Fruit fly (Drosophila melanogaster) whole organism, embryonic: Measurements from ENCODE around the gene Vha16-2.

Experiments used
- Adf1 ChIP-seq: fragments of 200-800 bp; sonication (Bioruptor generic); IDR thresholded peaks from 2 replicates; pipeline ENCODE4 v1.3.6; 2022; ENCODE audit warnings: missing biosample characterization, missing genetic modification characterization
- Asciz ChIP-seq: fragments of 200-800 bp; sonication (Bioruptor generic); optimal IDR thresholded peaks from 2 replicates; lab custom pipeline; 2017; ENCODE audit warnings: missing biosample characterization, mild to moderate bottlenecking, missing genetic modification characterization, missing genetic modification reagents
- Atf6 ChIP-seq: fragments of 200-800 bp; sonication (Bioruptor generic); IDR thresholded peaks from 2 replicates; pipeline ENCODE4 v1.3.6; 2022; ENCODE audit warnings: missing biosample characterization, missing genetic modification characterization
- C15 ChIP-seq: fragments of 200-800 bp; sonication (Bioruptor generic); IDR thresholded peaks from 3 replicates; pipeline ENCODE4 v1.3.6; 2022; ENCODE audit warnings: missing biosample characterization, missing genetic modification characterization
- CG1024 ChIP-seq: fragments of 200-800 bp; sonication (Bioruptor generic); IDR thresholded peaks from 2 replicates; pipeline ENCODE4 v1.3.6; 2022; ENCODE audit warnings: missing biosample characterization, missing genetic modification characterization
- CG10543 ChIP-seq: fragments of 200-800 bp; sonication (Bioruptor generic); optimal IDR thresholded peaks from 3 replicates; lab custom pipeline; 2017; ENCODE audit warnings: missing biosample characterization, mild to moderate bottlenecking, missing genetic modification characterization, moderate library complexity
- CG10979 ChIP-seq: fragments of 200-800 bp; sonication (Bioruptor generic); optimal IDR thresholded peaks from 2 replicates; lab custom pipeline; 2018; ENCODE audit warnings: missing biosample characterization, mild to moderate bottlenecking, missing genetic modification characterization, moderate library complexity
- CG12155 ChIP-seq: fragments of 200-800 bp; sonication (Bioruptor generic); optimal IDR thresholded peaks from 3 replicates; lab custom pipeline; 2016; ENCODE audit warnings: missing biosample characterization, missing genetic modification characterization
- CG13123 ChIP-seq: fragments of 200-800 bp; sonication (Bioruptor generic); optimal IDR thresholded peaks from 2 replicates; lab custom pipeline; 2016; ENCODE audit warnings: missing biosample characterization, missing genetic modification characterization
- CG13296 ChIP-seq: fragments of 200-800 bp; sonication (Bioruptor generic); optimal IDR thresholded peaks from 3 replicates; lab custom pipeline; 2018; ENCODE audit warnings: missing biosample characterization, mild to moderate bottlenecking, missing genetic modification characterization
- CG13424 ChIP-seq: fragments of 200-800 bp; sonication (Bioruptor generic); optimal IDR thresholded peaks from 2 replicates; lab custom pipeline; 2019; ENCODE audit warnings: missing biosample characterization, mild to moderate bottlenecking, missing genetic modification characterization, moderate library complexity
- CG16863 ChIP-seq: fragments of 200-800 bp; sonication (Bioruptor generic); optimal IDR thresholded peaks from 3 replicates; lab custom pipeline; 2016; ENCODE audit warnings: missing biosample characterization, missing genetic modification characterization
- CG17328 ChIP-seq: fragments of 200-800 bp; sonication (Bioruptor generic); IDR thresholded peaks from 2 replicates; pipeline ENCODE4 v1.3.6; 2022; ENCODE audit warnings: missing biosample characterization, missing genetic modification characterization
- CG17361 ChIP-seq: fragments of 200-800 bp; sonication (Bioruptor generic); IDR thresholded peaks from 3 replicates; pipeline ENCODE4 v1.3.6; 2022; ENCODE audit warnings: missing biosample characterization, missing genetic modification characterization
- CG2678 ChIP-seq: fragments of 200-800 bp; sonication (Bioruptor generic); optimal IDR thresholded peaks from 3 replicates; lab custom pipeline; 2019; ENCODE audit warnings: missing biosample characterization, mild to moderate bottlenecking, missing genetic modification characterization, moderate library complexity
- CG31365 ChIP-seq: fragments of 200-800 bp; sonication (Bioruptor generic); optimal IDR thresholded peaks from 2 replicates; lab custom pipeline; 2018; ENCODE audit warnings: missing biosample characterization, mild to moderate bottlenecking, missing genetic modification characterization
- CG34422 ChIP-seq: fragments of 200-800 bp; sonication (Bioruptor generic); IDR thresholded peaks from 3 replicates; pipeline ENCODE4 v1.3.6; 2022; ENCODE audit warnings: missing biosample characterization, missing genetic modification characterization
- CG42726 ChIP-seq: fragments of 200-800 bp; sonication (Bioruptor generic); IDR thresholded peaks from 2 replicates; pipeline ENCODE4 v1.3.6; 2022; ENCODE audit warnings: missing biosample characterization, missing genetic modification characterization; ENCODE audit not compliant: partially characterized antibody
- CG4617 ChIP-seq: fragments of 200-800 bp; sonication (Bioruptor generic); optimal IDR thresholded peaks from 3 replicates; lab custom pipeline; 2016; ENCODE audit warnings: missing biosample characterization, missing genetic modification characterization, borderline replicate concordance
- CG4730 ChIP-seq: fragments of 200-800 bp; sonication (Bioruptor generic); IDR thresholded peaks from 2 replicates; pipeline ENCODE4 v1.3.6; 2022; ENCODE audit warnings: missing biosample characterization, missing genetic modification characterization
- Chrac-16 ChIP-seq: fragments of 200-800 bp; sonication (Bioruptor generic); optimal IDR thresholded peaks from 3 replicates; lab custom pipeline; 2016; ENCODE audit warnings: missing biosample characterization, missing genetic modification characterization
- CoRest ChIP-seq: fragments of 200-800 bp; sonication (Bioruptor generic); optimal IDR thresholded peaks from 3 replicates; lab custom pipeline; 2018; ENCODE audit warnings: missing biosample characterization, mild to moderate bottlenecking, missing genetic modification characterization, moderate library complexity
- Dfd ChIP-seq, 2 experiments: fragments of >200 bp; optimal IDR thresholded peaks; 2 replicates each; lab custom pipeline; 2017; ENCODE audit warnings: missing biosample characterization in 2 of 2, missing genetic modification characterization in 2 of 2
- Dip2 ChIP-seq: fragments of 200-800 bp; sonication (Bioruptor generic); IDR thresholded peaks from 2 replicates; pipeline ENCODE4 v1.3.6; 2022; ENCODE audit warnings: missing biosample characterization, missing genetic modification characterization
- Hsf ChIP-seq: fragments of 200-800 bp; sonication (Bioruptor generic); optimal IDR thresholded peaks from 3 replicates; lab custom pipeline; 2016; ENCODE audit warnings: missing biosample characterization, missing genetic modification characterization
- Lhr ChIP-seq: fragments of 200-800 bp; sonication (Bioruptor generic); optimal IDR thresholded peaks from 3 replicates; lab custom pipeline; 2017; ENCODE audit warnings: mild to moderate bottlenecking, missing biosample characterization, missing genetic modification reagents, missing genetic modification characterization
- Lim3 ChIP-seq: fragments of 200-800 bp; sonication (Bioruptor generic); IDR thresholded peaks from 2 replicates; pipeline ENCODE4 v1.3.6; 2022; ENCODE audit warnings: missing biosample characterization, missing genetic modification characterization
- Rfx ChIP-seq: fragments of 200-800 bp; sonication (Bioruptor generic); IDR thresholded peaks from 2 replicates; pipeline ENCODE4 v1.3.6; 2022; ENCODE audit warnings: missing biosample characterization, missing genetic modification characterization
- Sox100B ChIP-seq: fragments of 200-800 bp; sonication (Bioruptor generic); optimal IDR thresholded peaks from 3 replicates; lab custom pipeline; 2018; ENCODE audit warnings: missing biosample characterization, mild to moderate bottlenecking, missing genetic modification characterization
- Vsx1 ChIP-seq: fragments of 200-800 bp; sonication (Bioruptor generic); optimal IDR thresholded peaks from 2 replicates; lab custom pipeline; 2017; ENCODE audit warnings: missing biosample characterization, mild to moderate bottlenecking, missing genetic modification characterization, missing genetic modification reagents
- Xbp1 ChIP-seq: fragments of 200-800 bp; sonication (Bioruptor generic); optimal IDR thresholded peaks from 3 replicates; lab custom pipeline; 2016; ENCODE audit warnings: missing biosample characterization, mild to moderate bottlenecking, missing genetic modification characterization
- ab ChIP-seq: fragments of 200-800 bp; sonication (Bioruptor generic); optimal IDR thresholded peaks from 2 replicates; lab custom pipeline; 2016; ENCODE audit warnings: missing biosample characterization, missing genetic modification characterization
- br ChIP-seq: fragments of >200 bp; optimal IDR thresholded peaks from 2 replicates; lab custom pipeline; 2017
- cad ChIP-seq: fragments of >200 bp; optimal IDR thresholded peaks from 2 replicates; lab custom pipeline; 2017; ENCODE audit warnings: missing biosample characterization, missing genetic modification characterization
- ci ChIP-seq: fragments of 200-800 bp; sonication (Bioruptor generic); IDR thresholded peaks from 3 replicates; pipeline ENCODE4 v1.3.6; 2022; ENCODE audit warnings: missing biosample characterization, missing genetic modification characterization
- cwo ChIP-seq: fragments of 200-800 bp; sonication (Bioruptor generic); optimal IDR thresholded peaks from 3 replicates; lab custom pipeline; 2017; ENCODE audit warnings: missing biosample characterization, missing genetic modification characterization, mild to moderate bottlenecking, moderate library complexity, missing genetic modification reagents
- dmrt99B ChIP-seq: fragments of 200-800 bp; sonication (Bioruptor generic); optimal IDR thresholded peaks from 2 replicates; lab custom pipeline; 2018; ENCODE audit warnings: missing biosample characterization, mild to moderate bottlenecking, missing genetic modification characterization, moderate library complexity
- eve ChIP-seq, 2 experiments: fragments of >200 bp; optimal IDR thresholded peaks; 2 replicates each; lab custom pipeline; 2017; ENCODE audit warnings: missing biosample characterization in 2 of 2, missing genetic modification characterization in 2 of 2
- ewg ChIP-seq: fragments of 200-800 bp; sonication (Bioruptor generic); optimal IDR thresholded peaks from 3 replicates; lab custom pipeline; 2017; ENCODE audit warnings: mild to moderate bottlenecking, missing biosample characterization, missing genetic modification reagents, missing genetic modification characterization
- gcm ChIP-seq: fragments of 200-800 bp; sonication (Bioruptor generic); optimal IDR thresholded peaks from 2 replicates; lab custom pipeline; 2019; ENCODE audit warnings: missing biosample characterization, mild to moderate bottlenecking, missing genetic modification characterization, moderate library complexity
- ham ChIP-seq: fragments of 200-800 bp; sonication (Bioruptor generic); IDR thresholded peaks from 2 replicates; pipeline ENCODE4 v1.3.6; 2022; ENCODE audit warnings: missing biosample characterization, missing genetic modification characterization
- lilli ChIP-seq: fragments of 200-800 bp; sonication (Bioruptor generic); optimal IDR thresholded peaks from 3 replicates; lab custom pipeline; 2016; ENCODE audit warnings: missing biosample characterization, missing genetic modification characterization
- nerfin-1 ChIP-seq: fragments of 200-800 bp; sonication (Bioruptor generic); optimal IDR thresholded peaks from 3 replicates; lab custom pipeline; 2019; ENCODE audit warnings: missing biosample characterization, mild to moderate bottlenecking, missing genetic modification characterization, moderate library complexity
- nmo ChIP-seq: fragments of 200-800 bp; sonication (Bioruptor generic); optimal IDR thresholded peaks from 2 replicates; lab custom pipeline; 2018; ENCODE audit warnings: missing biosample characterization, mild to moderate bottlenecking, missing genetic modification characterization, moderate library complexity
- onecut ChIP-seq: fragments of 200-800 bp; sonication (Bioruptor generic); IDR thresholded peaks from 2 replicates; pipeline ENCODE4 v1.3.6; 2022; ENCODE audit warnings: missing biosample characterization, missing genetic modification characterization
- pan ChIP-seq, 4 experiments: fragments of >200 bp in 3 of 4; fragments of 200-800 bp in 1 of 4; sonication (Bioruptor generic) in 1 of 4; optimal IDR thresholded peaks in 3 of 4; IDR thresholded peaks in 1 of 4; 2 replicates each; pipeline versions ENCODE4 v1.3.6 to Lab custom; 2017 to 2022; ENCODE audit warnings: missing biosample characterization in 2 of 4, missing genetic modification characterization in 2 of 4, mixed read lengths in 1 of 4
- sob ChIP-seq: fragments of 200-800 bp; sonication (Bioruptor generic); IDR thresholded peaks from 2 replicates; pipeline ENCODE4 v1.3.6; 2022; ENCODE audit warnings: missing biosample characterization, missing genetic modification characterization
- tin ChIP-seq: fragments of 200-800 bp; sonication (Bioruptor generic); optimal IDR thresholded peaks from 3 replicates; lab custom pipeline; 2016; ENCODE audit warnings: missing biosample characterization, missing genetic modification characterization
- zfh1 ChIP-seq: fragments of 200-800 bp; sonication (Bioruptor generic); IDR thresholded peaks from 3 replicates; pipeline ENCODE4 v1.3.6; 2022; ENCODE audit warnings: missing biosample characterization, missing genetic modification characterization
- zfh2 ChIP-seq: fragments of 200-800 bp; sonication (Bioruptor generic); optimal IDR thresholded peaks from 2 replicates; lab custom pipeline; 2016; ENCODE audit warnings: missing biosample characterization, missing genetic modification characterization

Vha16-2 gene

dm6 chr3L:11443474-11444080, 31.2 kb upstream of the Vha16-2 start (continued):
- TF ChIP-seq ci (GFP tag; lab: Robert Waterston, UW): peak; percentile 46; the same call in 1 of the 3 replicates
- peak; percentile 33 for TF ChIP-seq CG13424 (tag; lab: Kevin White, UChicago)
- TF ChIP-seq cwo (GFP tag; lab: Kevin White, UChicago): peak; percentile 9
- no peak for TF ChIP-seq CG17328 (GFP tag; lab: Robert Waterston, UW)
- TF ChIP-seq Asciz (GFP tag; lab: Kevin White, UChicago): peak; percentile 3
- TF ChIP-seq Dip2: no peak
- no peak for TF ChIP-seq Lhr (GFP tag; lab: Kevin White, UChicago)
- TF ChIP-seq Atf6 (GFP tag; lab: Robert Waterston, UW): no peak
- TF ChIP-seq CoRest: peak; percentile 40
- TF ChIP-seq dmrt99B (tag; lab: Kevin White, UChicago): peak; percentile 39
- TF ChIP-seq Xbp1: no peak
- no peak for TF ChIP-seq Adf1 (GFP tag; lab: Robert Waterston, UW)
- TF ChIP-seq CG42726 (GFP tag; lab: Robert Waterston, UW): no peak
- TF ChIP-seq pan (optimal IDR thresholded peaks at IDR 0.05; lab: Kevin White, UChicago): no peak
- TF ChIP-seq pan (GFP tag; optimal IDR thresholded peaks at IDR 0.05 in 1 of 2, IDR thresholded peaks at IDR 0.05 in 1 of 2): no peak
- TF ChIP-seq CG2678: peak; percentile 65
- TF ChIP-seq CG17361 (GFP tag; lab: Robert Waterston, UW): peak; percentile 42; the same call in 2 of the 3 replicates
- no peak for TF ChIP-seq CG4617 (GFP tag; lab: Kevin White, UChicago)
- no peak for TF ChIP-seq CG12155 (GFP tag; lab: Kevin White, UChicago)
- no peak for TF ChIP-seq CG1024 (GFP tag; lab: Robert Waterston, UW)
- no peak for TF ChIP-seq Lim3 (GFP tag; lab: Robert Waterston, UW)
- TF ChIP-seq CG31365 (tag; lab: Kevin White, UChicago): no peak
- TF ChIP-seq C15 (GFP tag; lab: Robert Waterston, UW): no peak
- no peak for TF ChIP-seq lilli (GFP tag; lab: Kevin White, UChicago)
- no peak for TF ChIP-seq nerfin-1 (tag; lab: Kevin White, UChicago)
- no peak for TF ChIP-seq cad (GFP tag; lab: Kevin White, UChicago)
- TF ChIP-seq, all 482 proteins: peak for 55

dm6 chr3L:11444169-11444568, 30.6 kb upstream of the Vha16-2 start:
- TF ChIP-seq CG16863 (GFP tag; lab: Kevin White, UChicago) (no peak), gcm (GFP tag; lab: Kevin White, UChicago) (no peak), CG10543 (GFP tag; lab: Kevin White, UChicago) (no peak), Sox100B (GFP tag; lab: Kevin White, UChicago) (peak; percentile 62), nerfin-1 (tag; lab: Kevin White, UChicago) (no peak), eve (GFP tag; optimal IDR thresholded peaks at IDR 0.05; lab: Kevin White, UChicago) (no peak), dmrt99B (tag; lab: Kevin White, UChicago) (peak; percentile 65), CG13296 (GFP tag; lab: Kevin White, UChicago) (peak; percentile 28), tin (GFP tag; lab: Kevin White, UChicago) (no peak), zfh2 (GFP tag; lab: Kevin White, UChicago) (no peak), CG4730 (GFP tag; lab: Robert Waterston, UW) (no peak), ab (GFP tag; lab: Kevin White, UChicago) (no peak), Hsf (GFP tag; lab: Kevin White, UChicago) (no peak), Dfd (GFP tag; optimal IDR thresholded peaks at IDR 0.05; lab: Kevin White, UChicago) (no peak), CG10979 (tag; lab: Kevin White, UChicago) (peak; percentile 25), CG34422 (GFP tag; lab: Robert Waterston, UW) (no peak), sob (no peak), Vsx1 (GFP tag; lab: Kevin White, UChicago) (no peak), nmo (GFP tag; lab: Kevin White, UChicago) (peak; percentile 50), ham (GFP tag; lab: Robert Waterston, UW) (no peak), Chrac-16 (GFP tag; lab: Kevin White, UChicago) (no peak), br (lab: Kevin White, UChicago) (no peak), CG13123 (GFP tag; lab: Kevin White, UChicago) (no peak), onecut (GFP tag; lab: Robert Waterston, UW) (no peak), Rfx (no peak), zfh1 (GFP tag; lab: Robert Waterston, UW) (no peak), ewg (GFP tag; lab: Kevin White, UChicago) (no peak)
